Fruit fly (Drosophila melanogaster) whole organism, wandering third instar larva: ENCODE results near the gene Aldh.

ENCODE experiments used
- Abd-B ChIP-seq: fragments of >200 bp; optimal IDR thresholded peaks from 2 replicates; lab custom pipeline; 2017; ENCODE audit warnings: missing biosample characterization, missing genetic modification characterization
- CG32264 ChIP-seq: fragments of 200-800 bp; sonication (Bioruptor generic); optimal IDR thresholded peaks from 2 replicates; lab custom pipeline; 2016; ENCODE audit warnings: missing biosample characterization, missing genetic modification characterization
- CG9705 ChIP-seq: fragments of 200-800 bp; sonication (Bioruptor generic); optimal IDR thresholded peaks from 2 replicates; lab custom pipeline; 2018; ENCODE audit warnings: missing biosample characterization, mild to moderate bottlenecking, missing genetic modification characterization
- CrebA ChIP-seq: fragments of 200-800 bp; sonication (Bioruptor generic); optimal IDR thresholded peaks from 2 replicates; lab custom pipeline; 2016; ENCODE audit warnings: missing biosample characterization, mild to moderate bottlenecking, missing genetic modification characterization, borderline replicate concordance
- Dfd ChIP-seq: fragments of >200 bp; optimal IDR thresholded peaks from 2 replicates; lab custom pipeline; 2017; ENCODE audit warnings: missing biosample characterization, missing genetic modification characterization
- Dif ChIP-seq: fragments of 200-275, 200-300 bp; sonication (Bioruptor generic); optimal IDR thresholded peaks from 2 replicates; lab custom pipeline; 2018; ENCODE audit warnings: missing biosample characterization, missing genetic modification characterization; ENCODE audit not compliant: partially characterized antibody
- GATAd ChIP-seq: sonication (Bioruptor generic); optimal IDR thresholded peaks from 2 replicates; lab custom pipeline; 2016; ENCODE audit warnings: missing biosample characterization, missing genetic modification characterization
- Hnf4 ChIP-seq: fragments of 200-800 bp; sonication (Bioruptor generic); optimal IDR thresholded peaks from 2 replicates; lab custom pipeline; 2016; ENCODE audit warnings: missing biosample characterization, mild to moderate bottlenecking, missing genetic modification characterization
- Hr78 ChIP-seq: fragments of >200 bp; optimal IDR thresholded peaks from 2 replicates; lab custom pipeline; 2017; ENCODE audit warnings: missing biosample characterization, missing genetic modification characterization
- Hr83 ChIP-seq: fragments of 200-300 bp; sonication (Bioruptor generic); optimal IDR thresholded peaks from 2 replicates; lab custom pipeline; 2016; ENCODE audit warnings: missing biosample characterization, mild to moderate bottlenecking, missing genetic modification characterization, moderate library complexity; ENCODE audit not compliant: poor library complexity, severe bottlenecking
- Jra ChIP-seq: sonication (Bioruptor generic); optimal IDR thresholded peaks from 2 replicates; lab custom pipeline; 2016; ENCODE audit warnings: missing biosample characterization, missing genetic modification characterization
- Myc ChIP-seq: fragments of >200 bp; optimal IDR thresholded peaks from 2 replicates; lab custom pipeline; 2017
- N ChIP-seq: fragments of >200 bp; optimal IDR thresholded peaks from 2 replicates; lab custom pipeline; 2018; ENCODE audit warnings: missing biosample characterization, missing external identifiers, missing genetic modification characterization
- OdsH ChIP-seq: fragments of 200-800 bp; sonication (Bioruptor generic); optimal IDR thresholded peaks from 2 replicates; lab custom pipeline; 2016; ENCODE audit warnings: missing biosample characterization, mild to moderate bottlenecking, missing genetic modification characterization
- Sp1 ChIP-seq: fragments of 200-800 bp; sonication (Bioruptor generic); optimal IDR thresholded peaks from 3 replicates; lab custom pipeline; 2019; ENCODE audit warnings: missing biosample characterization, mild to moderate bottlenecking, missing genetic modification characterization, moderate library complexity
- Vsx2 ChIP-seq: fragments of 200-300, 225-300 bp; sonication (Bioruptor generic); optimal IDR thresholded peaks from 2 replicates; lab custom pipeline; 2018; ENCODE audit warnings: missing biosample characterization, missing genetic modification characterization; ENCODE audit not compliant: partially characterized antibody
- br ChIP-seq: fragments of 200-800 bp; sonication (Bioruptor generic); optimal IDR thresholded peaks from 2 replicates; lab custom pipeline; 2016; ENCODE audit warnings: missing biosample characterization, missing genetic modification characterization
- brk ChIP-seq: fragments of 200-800 bp; sonication (Bioruptor generic); optimal IDR thresholded peaks from 2 replicates; lab custom pipeline; 2016; ENCODE audit warnings: missing biosample characterization, mild to moderate bottlenecking, missing genetic modification characterization
- dl ChIP-seq, 2 experiments: fragments of 175-275, 200-275 bp in 1 of 2; fragments of 200-275 bp in 1 of 2; sonication (Bioruptor generic); optimal IDR thresholded peaks; lab custom pipeline; 2018; ENCODE audit warnings: mild to moderate bottlenecking in 2 of 2, missing biosample characterization in 2 of 2, missing genetic modification characterization in 2 of 2, moderate library complexity in 2 of 2; ENCODE audit not compliant: partially characterized antibody in 2 of 2, insufficient read depth in 1 of 2
- dsf ChIP-seq: sonication (Bioruptor generic); optimal IDR thresholded peaks from 2 replicates; lab custom pipeline; 2016; ENCODE audit warnings: missing biosample characterization, missing genetic modification characterization, borderline replicate concordance
- ey ChIP-seq: fragments of 200-800 bp; sonication (Bioruptor generic); optimal IDR thresholded peaks from 2 replicates; lab custom pipeline; 2016; ENCODE audit warnings: missing biosample characterization, missing genetic modification characterization
- foxo ChIP-seq, 2 experiments: fragments of 200-800 bp; sonication (Bioruptor generic); optimal IDR thresholded peaks; 2 replicates in 1 of 2; 3 replicates in 1 of 2; lab custom pipeline; 2016 to 2017; ENCODE audit warnings: missing biosample characterization in 2 of 2, missing genetic modification characterization in 2 of 2
- fru ChIP-seq: fragments of 200-800 bp; sonication (Bioruptor generic); optimal IDR thresholded peaks from 3 replicates; lab custom pipeline; 2016; ENCODE audit warnings: missing biosample characterization, mild to moderate bottlenecking, missing genetic modification characterization
- h ChIP-seq: fragments of 200-800 bp; sonication (Bioruptor generic); optimal IDR thresholded peaks from 3 replicates; lab custom pipeline; 2016; ENCODE audit warnings: missing biosample characterization, mild to moderate bottlenecking, missing genetic modification characterization
- jim ChIP-seq: fragments of 175-275, 200-325 bp; sonication (Bioruptor generic); optimal IDR thresholded peaks from 2 replicates; lab custom pipeline; 2016; ENCODE audit warnings: missing biosample characterization, mild to moderate bottlenecking, missing genetic modification characterization
- lola ChIP-seq: fragments of >200 bp; optimal IDR thresholded peaks from 2 replicates; lab custom pipeline; 2017; ENCODE audit warnings: missing biosample characterization, missing genetic modification characterization
- pan ChIP-seq: fragments of >200 bp; optimal IDR thresholded peaks from 2 replicates; lab custom pipeline; 2017
- psq ChIP-seq: fragments of 200-800 bp; sonication (Bioruptor generic); optimal IDR thresholded peaks from 3 replicates; lab custom pipeline; 2017; ENCODE audit warnings: missing biosample characterization, mild to moderate bottlenecking, missing genetic modification characterization, moderate library complexity
- rgr ChIP-seq: fragments of 200-800 bp; sonication (Bioruptor generic); optimal IDR thresholded peaks from 3 replicates; lab custom pipeline; 2016; ENCODE audit warnings: missing biosample characterization, mild to moderate bottlenecking, missing genetic modification characterization
- sv ChIP-seq: fragments of 200-800 bp; sonication (Bioruptor generic); optimal IDR thresholded peaks from 3 replicates; lab custom pipeline; 2016; ENCODE audit warnings: missing biosample characterization, missing genetic modification characterization
- tai ChIP-seq: sonication (Bioruptor generic); optimal IDR thresholded peaks from 2 replicates; lab custom pipeline; 2016; ENCODE audit warnings: missing biosample characterization, missing genetic modification characterization
- usp ChIP-seq: fragments of >200 bp; optimal IDR thresholded peaks from 2 replicates; lab custom pipeline; 2017; ENCODE audit warnings: missing biosample characterization, missing genetic modification characterization
- woc ChIP-seq: sonication (Bioruptor generic); optimal IDR thresholded peaks from 2 replicates; lab custom pipeline; 2016; ENCODE audit warnings: missing biosample characterization, mild to moderate bottlenecking, missing genetic modification characterization

The Aldh gene

DNA sequence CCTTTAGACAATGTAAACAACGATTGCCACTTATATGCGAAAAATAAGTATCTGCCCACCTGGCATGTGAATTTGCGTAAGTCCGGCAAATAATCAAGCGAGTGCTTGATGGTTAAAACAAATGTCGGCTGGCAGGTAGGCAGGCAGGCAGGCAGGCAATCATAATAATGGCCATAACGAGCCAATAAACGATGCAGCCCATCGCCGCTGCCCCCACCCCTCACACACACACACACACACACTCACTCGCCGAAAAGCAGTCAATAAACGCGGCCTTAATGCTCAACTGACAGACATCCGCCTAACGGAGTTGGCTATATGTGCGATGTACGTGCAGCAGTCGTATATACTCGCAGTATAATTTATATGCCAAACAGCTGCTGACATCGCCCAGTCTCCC, 34.1 kb downstream of the Aldh start:
- TF ChIP-seq jim (GFP tag; lab: Kevin White, UChicago) (no peak), brk (no peak), CrebA (GFP tag; lab: Kevin White, UChicago) (no peak), OdsH (no peak), lola (GFP tag; lab: Kevin White, UChicago) (no peak), GATAd (GFP tag; lab: Kevin White, UChicago) (no peak), foxo (GFP tag; optimal IDR thresholded peaks at IDR 0.05; lab: Kevin White, UChicago) (no peak), Dif (GFP tag; lab: Kevin White, UChicago) (no peak), dsf (GFP tag; lab: Kevin White, UChicago) (no peak), Jra (GFP tag; lab: Kevin White, UChicago) (no peak), tai (GFP tag; lab: Kevin White, UChicago) (no peak), Hnf4 (GFP tag; lab: Kevin White, UChicago) (no peak), usp (GFP tag; lab: Kevin White, UChicago) (no peak), CG32264 (GFP tag; lab: Kevin White, UChicago) (no peak), br (GFP tag; lab: Kevin White, UChicago) (no peak), Vsx2 (GFP tag; lab: Kevin White, UChicago) (no peak)

DNA sequence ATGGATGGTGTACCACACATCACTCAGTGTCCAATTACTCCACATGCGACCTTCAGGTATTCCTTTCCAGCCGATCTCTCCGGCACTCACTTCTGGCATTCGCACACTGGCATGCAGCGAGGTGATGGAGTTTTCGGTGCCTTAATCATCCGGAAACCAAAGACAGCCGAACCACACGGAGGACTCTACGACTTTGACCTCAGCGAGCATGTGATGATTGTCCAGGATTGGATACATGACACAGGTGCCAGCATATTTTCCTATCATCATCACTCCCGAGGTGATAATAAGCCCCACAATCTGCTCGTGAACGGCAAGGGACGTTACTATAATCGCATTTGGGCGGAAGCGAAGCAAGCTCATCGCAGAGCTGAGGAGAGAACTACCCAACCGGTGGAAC, 37.0 kb downstream of the Aldh start:
- no peak for TF ChIP-seq CrebA (GFP tag; lab: Kevin White, UChicago)
- no peak for TF ChIP-seq CG32264 (GFP tag; lab: Kevin White, UChicago)
- TF ChIP-seq GATAd (GFP tag; lab: Kevin White, UChicago): no peak
- TF ChIP-seq Myc (lab: Kevin White, UChicago): no peak
- TF ChIP-seq dsf (GFP tag; lab: Kevin White, UChicago): no peak
- no peak for TF ChIP-seq dl (GFP tag; optimal IDR thresholded peaks at IDR 0.05; lab: Kevin White, UChicago; ENCODE audit: insufficient read depth in 1 of 2, partially characterized antibody in 2 of 2)
- TF ChIP-seq Abd-B: no peak
- no peak for TF ChIP-seq sv
- TF ChIP-seq OdsH: no peak
- no peak for TF ChIP-seq h (GFP tag; lab: Kevin White, UChicago)
- no peak for TF ChIP-seq pan
- TF ChIP-seq CG9705 (GFP tag; lab: Kevin White, UChicago): no peak

DNA sequence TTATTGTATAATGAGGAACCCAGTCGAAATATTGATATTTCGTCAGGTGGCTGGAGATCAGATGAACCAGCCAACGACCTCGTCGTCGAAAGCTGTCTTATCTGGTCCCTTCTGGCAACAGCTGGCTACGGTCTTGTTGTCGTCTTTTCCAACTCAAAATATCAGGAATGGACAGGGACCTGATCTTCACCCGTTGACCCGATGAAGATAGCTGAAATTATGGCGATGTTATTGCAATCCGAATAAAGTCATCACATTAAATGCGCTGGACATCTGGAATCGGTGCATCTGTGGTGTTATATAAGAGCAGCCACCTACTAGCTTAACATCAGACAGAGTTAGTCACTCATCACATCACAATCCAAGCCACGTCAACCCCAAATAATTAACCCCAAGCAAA, 39.3 kb downstream of the Aldh start, which contains the start of gene Fbp2:
Fbp2 (plus strand) TSS at position 251 of the 400 bp plus-strand sequence.
- TF ChIP-seq fru (no peak), sv (no peak), h (GFP tag; lab: Kevin White, UChicago) (no peak), N (GFP tag; lab: Kevin White, UChicago) (no peak), Hr78 (GFP tag; lab: Kevin White, UChicago) (no peak), GATAd (GFP tag; lab: Kevin White, UChicago) (no peak), psq (GFP tag; lab: Kevin White, UChicago) (no peak), CG9705 (GFP tag; lab: Kevin White, UChicago) (no peak), OdsH (no peak), Sp1 (GFP tag; lab: Kevin White, UChicago) (no peak), foxo (GFP tag; optimal IDR thresholded peaks at IDR 0.05; lab: Kevin White, UChicago) (no peak), Jra (GFP tag; lab: Kevin White, UChicago) (no peak), pan (no peak), Myc (lab: Kevin White, UChicago) (no peak), Hr83 (GFP tag; lab: Kevin White, UChicago) (no peak)
- TF ChIP-seq, all 38 proteins: peak for 0

DNA sequence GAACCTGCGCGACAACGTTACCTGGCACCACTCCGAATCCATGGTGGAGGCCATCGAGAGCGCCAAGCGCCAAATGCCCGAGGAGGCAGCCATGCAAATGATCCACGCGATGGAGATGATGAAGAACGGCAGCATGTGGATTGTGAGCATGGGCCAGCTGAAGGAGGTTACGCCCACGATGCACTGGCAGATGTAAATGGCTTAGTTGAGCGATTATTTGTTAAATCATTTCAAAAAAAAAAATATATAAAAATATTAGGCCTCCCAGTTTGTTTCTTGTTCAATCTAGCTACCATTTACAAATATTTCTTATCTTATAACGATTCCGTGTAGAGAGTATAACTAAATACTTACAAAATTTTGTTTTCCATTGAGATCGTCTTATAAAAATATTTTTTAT, 40.4 kb downstream of the Aldh start, which contains the start of gene CG42847:
CG42847 (plus strand) TSS at position 301 of the 400 bp plus-strand sequence.
- no peak for TF ChIP-seq Dfd (GFP tag; lab: Kevin White, UChicago)
- TF ChIP-seq dsf (GFP tag; lab: Kevin White, UChicago): no peak
- no peak for TF ChIP-seq Jra (GFP tag; lab: Kevin White, UChicago)
- TF ChIP-seq ey (GFP tag; lab: Kevin White, UChicago): no peak
- TF ChIP-seq CrebA (GFP tag; lab: Kevin White, UChicago): no peak
- TF ChIP-seq Dif (GFP tag; lab: Kevin White, UChicago): no peak
- TF ChIP-seq GATAd (GFP tag; lab: Kevin White, UChicago): no peak
- no peak for TF ChIP-seq tai (GFP tag; lab: Kevin White, UChicago)
- TF ChIP-seq woc (GFP tag; lab: Kevin White, UChicago): no peak
- no peak for TF ChIP-seq fru
- TF ChIP-seq rgr (GFP tag; lab: Kevin White, UChicago): no peak
- no peak for TF ChIP-seq Hr83 (GFP tag; lab: Kevin White, UChicago)
- no peak for TF ChIP-seq dl (GFP tag; optimal IDR thresholded peaks at IDR 0.05; lab: Kevin White, UChicago; ENCODE audit: insufficient read depth in 1 of 2, partially characterized antibody in 2 of 2)
- TF ChIP-seq Hnf4 (GFP tag; lab: Kevin White, UChicago): no peak
